Worm (Caenorhabditis elegans): ENCODE measurements around the gene clec-129.

- TF ChIP-seq tbx-2 (tag; optimal IDR thresholded peaks at IDR 0.05): no peak
- TF ChIP-seq zag-1 (tag; optimal IDR thresholded peaks at IDR 0.05): no peak
- TF ChIP-seq snpc-4 (tag; optimal IDR thresholded peaks at IDR 0.05): no peak
- no peak for TF ChIP-seq nhr-77 (tag; optimal IDR thresholded peaks at IDR 0.05)
- TF ChIP-seq daf-12 (tag; optimal IDR thresholded peaks at IDR 0.05): no peak
- no peak for TF ChIP-seq skn-1 (tag; optimal IDR thresholded peaks at IDR 0.05)
- TF ChIP-seq nhr-237 (tag; optimal IDR thresholded peaks at IDR 0.05): no peak
- TF ChIP-seq nhr-23 (tag; optimal IDR thresholded peaks at IDR 0.05): no peak
These were observed 16.0 kb upstream of the clec-129 start for ce11 chrII:3555281-3555680.
